Worm (Caenorhabditis elegans) whole organism, L2 larva: ENCODE results near the gene pkc-3.

Experiments
- R02D3.7 ChIP-seq: fragments of 150-350 bp; optimal IDR thresholded peaks from 2 replicates; lab custom pipeline; 2014; ENCODE audit warnings: missing biosample characterization, missing genetic modification characterization
- ama-1 ChIP-seq: fragments of 150-350 bp; optimal IDR thresholded peaks from 2 replicates; lab custom pipeline; 2018; ENCODE audit warnings: inconsistent platforms
- ceh-82 ChIP-seq: fragments of 150-350 bp; optimal IDR thresholded peaks from 2 replicates; lab custom pipeline; 2014; ENCODE audit warnings: missing biosample characterization, missing genetic modification characterization
- nhr-12 ChIP-seq: fragments of 150-350 bp; optimal IDR thresholded peaks from 2 replicates; lab custom pipeline; 2014; ENCODE audit warnings: missing biosample characterization, missing genetic modification characterization
- nhr-237 ChIP-seq: fragments of 150-350 bp; optimal IDR thresholded peaks from 2 replicates; lab custom pipeline; 2014; ENCODE audit warnings: missing biosample characterization, missing genetic modification characterization
- sem-4 ChIP-seq: fragments of 150-350 bp; optimal IDR thresholded peaks from 2 replicates; lab custom pipeline; 2014; ENCODE audit warnings: missing biosample characterization, missing genetic modification reagents, missing genetic modification characterization
- snpc-4 ChIP-seq: fragments of 150-350 bp; optimal IDR thresholded peaks from 2 replicates; lab custom pipeline; 2014; ENCODE audit warnings: missing biosample characterization, missing genetic modification characterization
- unc-62 ChIP-seq: fragments of 150-350 bp; optimal IDR thresholded peaks from 2 replicates; lab custom pipeline; 2014; ENCODE audit warnings: missing biosample characterization, missing genetic modification reagents, missing genetic modification characterization
- zag-1 ChIP-seq: fragments of 150-350 bp; optimal IDR thresholded peaks from 2 replicates; lab custom pipeline; 2014; ENCODE audit warnings: missing biosample characterization, missing genetic modification characterization

- TF ChIP-seq ama-1 (lab: Kevin White, UChicago) (no peak), nhr-237 (tag; lab: Kevin White, UChicago) (no peak), zag-1 (tag; lab: Kevin White, UChicago) (no peak), sem-4 (tag; lab: Kevin White, UChicago) (no peak), snpc-4 (no peak), unc-62 (GFP tag; lab: Kevin White, UChicago) (no peak), R02D3.7 (tag; lab: Kevin White, UChicago) (no peak), nhr-12 (no peak), ceh-82 (tag; lab: Kevin White, UChicago) (no peak)
Measured at ce11 chrII:5433069-5433468, 53.2 kb downstream of the pkc-3 start, which contains the start of gene srx-114.
